Worm (Caenorhabditis elegans): ENCODE measurements around the gene Y37D8A.8.

- TF ChIP-seq ztf-11 (tag; optimal IDR thresholded peaks at IDR 0.05) (no peak), lin-13 (tag; optimal IDR thresholded peaks at IDR 0.05) (no peak), lsy-2 (tag; optimal IDR thresholded peaks at IDR 0.05) (no peak), hlh-1 (tag; optimal IDR thresholded peaks at IDR 0.05) (no peak), nhr-237 (tag; optimal IDR thresholded peaks at IDR 0.05) (no peak)
Observed at ce11 chrIII:12840204-12840603, 24.5 kb upstream of the Y37D8A.8 start.

All from whole organism, mixed stage, embryonic.